Worm (Caenorhabditis elegans): Measurements from ENCODE around the gene abts-3.
A peak's percentile ranks its signal among the peaks of the same experiment; 100 is the strongest.

Gene abts-3

DNA sequence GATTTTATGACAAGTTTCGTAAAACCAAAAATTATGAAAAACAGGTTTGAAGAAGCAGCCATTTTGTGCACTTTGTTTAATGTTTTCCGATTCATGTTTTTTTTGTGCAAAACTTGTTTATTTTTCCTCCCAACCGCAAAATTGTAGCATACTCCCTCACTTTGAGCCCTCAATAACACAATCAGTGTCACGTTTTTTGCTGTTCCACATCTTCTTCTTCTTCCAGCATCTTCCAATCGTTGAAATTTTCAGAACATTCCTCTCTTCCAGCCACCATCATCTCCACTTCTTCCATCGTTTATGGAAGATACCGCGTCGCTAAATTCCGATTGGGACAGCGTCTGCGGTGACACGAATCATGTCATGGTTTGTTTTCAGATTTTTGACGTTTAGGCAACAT is at the start of gene abts-3:
abts-3 (plus strand) TSS at position 301 of the 400 bp plus-strand sequence.
- TF ChIP-seq blmp-1 (tag; optimal IDR thresholded peaks at IDR 0.05) (no peak), grh-1 (GFP tag; IDR thresholded peaks at IDR 0.05) (no peak), xbp-1 (tag; optimal IDR thresholded peaks at IDR 0.05) (no peak), efl-1 (optimal IDR thresholded peaks at IDR 0.05) (no peak), efl-1 (GFP tag; optimal IDR thresholded peaks at IDR 0.05 in 1 of 2) (no peak), unc-130 (tag; optimal IDR thresholded peaks at IDR 0.05) (no peak), ceh-88 (GFP tag; IDR thresholded peaks at IDR 0.05) (no peak), zip-4 (GFP tag; optimal IDR thresholded peaks at IDR 0.05) (no peak), irx-1 (tag; optimal IDR thresholded peaks at IDR 0.05) (no peak), rnt-1 (tag; optimal IDR thresholded peaks at IDR 0.05) (no peak), mab-9 (GFP tag; IDR thresholded peaks at IDR 0.05) (no peak), fkh-10 (GFP tag; optimal IDR thresholded peaks at IDR 0.05) (no peak)

ce11 chrII:6091380-6091779 is 41.3 kb upstream of the abts-3 start, which contains the start of the genes fbf-2 and nspg-3:
fbf-2 (minus strand) TSS chrII:6091480.
nspg-3 (plus strand) TSS chrII:6091767.
- TF ChIP-seq ceh-8 (GFP tag; optimal IDR thresholded peaks at IDR 0.05) (no peak), tlp-1 (tag; optimal IDR thresholded peaks at IDR 0.05) (no peak), blmp-1 (tag; optimal IDR thresholded peaks at IDR 0.05) (no peak), hpl-2 (GFP tag; optimal IDR thresholded peaks at IDR 0.05) (no peak), zag-1 (tag; optimal IDR thresholded peaks at IDR 0.05) (no peak), unc-86 (tag; optimal IDR thresholded peaks at IDR 0.05) (no peak), grh-1 (GFP tag; IDR thresholded peaks at IDR 0.05) (no peak), jun-1 (tag; optimal IDR thresholded peaks at IDR 0.05) (no peak), rnt-1 (tag; optimal IDR thresholded peaks at IDR 0.05) (no peak), mef-2 (tag; optimal IDR thresholded peaks at IDR 0.05) (no peak), nhr-90 (tag; optimal IDR thresholded peaks at IDR 0.05; ENCODE audit: poor library complexity) (no peak), C04F5.9 (tag; optimal IDR thresholded peaks at IDR 0.05) (no peak), ceh-88 (GFP tag; IDR thresholded peaks at IDR 0.05) (no peak), nhr-85 (tag) (no peak), mab-9 (GFP tag; IDR thresholded peaks at IDR 0.05) (no peak), ztf-4 (tag; optimal IDR thresholded peaks at IDR 0.05) (no peak)

- TF ChIP-seq xbp-1 (tag; optimal IDR thresholded peaks at IDR 0.05): peak; percentile 66
- peak; percentile 73 for TF ChIP-seq nhr-90 (tag; optimal IDR thresholded peaks at IDR 0.05; ENCODE audit: poor library complexity)
- TF ChIP-seq zip-4 (GFP tag; optimal IDR thresholded peaks at IDR 0.05): no peak
- TF ChIP-seq nhr-28 (tag; optimal IDR thresholded peaks at IDR 0.05): no peak
- peak in 1 of 6 experiments; percentile 0 for TF ChIP-seq elt-3 (tag; optimal IDR thresholded peaks at IDR 0.05)
- TF ChIP-seq unc-30 (tag; optimal IDR thresholded peaks at IDR 0.05): no peak
- TF ChIP-seq lir-3 (tag; optimal IDR thresholded peaks at IDR 0.05; ENCODE audit: poor library complexity): peak; percentile 89
- TF ChIP-seq egl-27 (tag; optimal IDR thresholded peaks at IDR 0.05): no peak
- no peak for TF ChIP-seq sox-4 (tag; optimal IDR thresholded peaks at IDR 0.05)
- no peak for TF ChIP-seq C34B4.2 (tag; optimal IDR thresholded peaks at IDR 0.05)
- no peak for TF ChIP-seq lin-39 (tag; optimal IDR thresholded peaks at IDR 0.05)
- peak; percentile 74 for TF ChIP-seq dsc-1 (tag; optimal IDR thresholded peaks at IDR 0.05)
- peak; percentile 34 for TF ChIP-seq unc-86 (tag; optimal IDR thresholded peaks at IDR 0.05)
- TF ChIP-seq efl-3 (GFP tag; optimal IDR thresholded peaks at IDR 0.05): no peak
- no peak for TF ChIP-seq nhr-12 (tag; optimal IDR thresholded peaks at IDR 0.05)
- peak; percentile 59 for TF ChIP-seq nhr-19 (GFP tag; conservative IDR thresholded peaks at IDR 0.05)
- no peak for TF ChIP-seq aly-2 (tag; optimal IDR thresholded peaks at IDR 0.05)
- no peak for TF ChIP-seq F16B12.6 (tag; optimal IDR thresholded peaks at IDR 0.05)
- no peak for TF ChIP-seq grh-1 (GFP tag; IDR thresholded peaks at IDR 0.05)
- TF ChIP-seq C16A3.4 (tag; optimal IDR thresholded peaks at IDR 0.05): peak; percentile 32
- no peak for TF ChIP-seq jun-1 (tag; optimal IDR thresholded peaks at IDR 0.05)
- no peak for TF ChIP-seq hlh-4 (tag; optimal IDR thresholded peaks at IDR 0.05)
- TF ChIP-seq ces-1 (GFP tag; optimal IDR thresholded peaks at IDR 0.05): no peak
- peak; percentile 74 for TF ChIP-seq snu-23 (GFP tag; optimal IDR thresholded peaks at IDR 0.05)
- TF ChIP-seq nhr-237 (tag; optimal IDR thresholded peaks at IDR 0.05): no peak
- TF ChIP-seq C04F5.9 (tag; optimal IDR thresholded peaks at IDR 0.05): peak; percentile 50
- TF ChIP-seq lin-15B (tag; optimal IDR thresholded peaks at IDR 0.05): peak; percentile 6
- peak; percentile 56 for TF ChIP-seq blmp-1 (tag; optimal IDR thresholded peaks at IDR 0.05)
- peak; percentile 76 for TF ChIP-seq lin-14 (GFP tag; optimal IDR thresholded peaks at IDR 0.05)
- no peak for TF ChIP-seq fkh-10 (GFP tag; optimal IDR thresholded peaks at IDR 0.05)
- peak; percentile 60 for TF ChIP-seq swsn-7 (tag; optimal IDR thresholded peaks at IDR 0.05)
- peak; percentile 66 for TF ChIP-seq nhr-20 (tag; optimal IDR thresholded peaks at IDR 0.05)
- no peak for TF ChIP-seq pqm-1 (tag; optimal IDR thresholded peaks at IDR 0.05)
- TF ChIP-seq nhr-71 (tag; optimal IDR thresholded peaks at IDR 0.05): peak; percentile 78
- TF ChIP-seq nhr-11 (tag; optimal IDR thresholded peaks at IDR 0.05): no peak
- no peak for TF ChIP-seq tbx-2 (tag; optimal IDR thresholded peaks at IDR 0.05)
Observed at ce11 chrII:6097441-6097840, 35.3 kb upstream of the abts-3 start, which contains the start of the genes tpp-2 and rbbp-5. tpp-2 (minus strand) TSS chrII:6097597. rbbp-5 (plus strand) TSS chrII:6097830.

All from whole organism, L1 larva.